Fruit fly (Drosophila melanogaster): ENCODE results near the gene CG10096.

CG10096 gene

dm6 chr3R:12356044-12356443 lies 39.7 kb downstream of the CG10096 start, which contains the start of gene MBD-R2 (continued):
- no peak for TF ChIP-seq CG17912 (GFP tag; optimal IDR thresholded peaks at IDR 0.05)
- TF ChIP-seq fd96Cb (tag; optimal IDR thresholded peaks at IDR 0.05), result no peak
- no peak for TF ChIP-seq oc (tag; optimal IDR thresholded peaks at IDR 0.05)
- no peak for TF ChIP-seq kay (GFP tag; optimal IDR thresholded peaks at IDR 0.05)
- TF ChIP-seq CG7963 (GFP tag; IDR thresholded peaks at IDR 0.05; ENCODE audit: partially characterized antibody), result no peak
- peak in 1 of 2 experiments; percentile 21 for TF ChIP-seq Pdp1 (GFP tag; optimal IDR thresholded peaks at IDR 0.05)
- no peak for TF ChIP-seq salm (tag; optimal IDR thresholded peaks at IDR 0.05)
- peak; percentile 62 for TF ChIP-seq CG12659 (GFP tag; optimal IDR thresholded peaks at IDR 0.05)
- TF ChIP-seq CG15514 (GFP tag; optimal IDR thresholded peaks at IDR 0.05), result peak; percentile 47
- TF ChIP-seq chif (GFP tag; optimal IDR thresholded peaks at IDR 0.05), result no peak
- peak; percentile 62 for TF ChIP-seq Sry-δ (GFP tag; optimal IDR thresholded peaks at IDR 0.05)
- TF ChIP-seq CG12391 (tag; optimal IDR thresholded peaks at IDR 0.05), result peak; percentile 34
- peak; percentile 67 for TF ChIP-seq Dp (GFP tag; optimal IDR thresholded peaks at IDR 0.05)
- no peak for TF ChIP-seq cad (GFP tag; optimal IDR thresholded peaks at IDR 0.05)
- peak; percentile 71 for TF ChIP-seq E2f2 (GFP tag; IDR thresholded peaks at IDR 0.05)
- TF ChIP-seq Hmx (GFP tag; optimal IDR thresholded peaks at IDR 0.05), result no peak
- TF ChIP-seq crol (GFP tag; IDR thresholded peaks at IDR 0.05), result peak; percentile 89
- TF ChIP-seq phol (tag; optimal IDR thresholded peaks at IDR 0.05), result peak; percentile 20
- peak; percentile 23 for TF ChIP-seq nmo (GFP tag; optimal IDR thresholded peaks at IDR 0.05)
- TF ChIP-seq CG1603 (tag; optimal IDR thresholded peaks at IDR 0.05), result peak; percentile 39
- no peak for TF ChIP-seq CG10959 (GFP tag; IDR thresholded peaks at IDR 0.05)
- TF ChIP-seq CG14860 (GFP tag; IDR thresholded peaks at IDR 0.05; ENCODE audit: partially characterized antibody), result 0 out of 3 replicates have a peak, but pooled peaks have one; percentile 37
- no peak for TF ChIP-seq gro (GFP tag; optimal IDR thresholded peaks at IDR 0.05)
- peak; percentile 47 for TF ChIP-seq HmgZ (tag; optimal IDR thresholded peaks at IDR 0.05)
- TF ChIP-seq CG18764 (GFP tag; optimal IDR thresholded peaks at IDR 0.05), result no peak
- peak; percentile 60 for TF ChIP-seq CG9797 (GFP tag; optimal IDR thresholded peaks at IDR 0.05)
- TF ChIP-seq unc-4 (GFP tag; IDR thresholded peaks at IDR 0.05; ENCODE audit: partially characterized antibody), result peak; percentile 80
- peak; percentile 56; the same call in 2 of the 3 replicates for TF ChIP-seq Doc3 (GFP tag; IDR thresholded peaks at IDR 0.05; ENCODE audit: partially characterized antibody)
- no peak for TF ChIP-seq Eip74EF (GFP tag; optimal IDR thresholded peaks at IDR 0.05)
- peak; percentile 35 for TF ChIP-seq Med (GFP tag)
- peak; percentile 69 for TF ChIP-seq CG16813 (GFP tag; IDR thresholded peaks at IDR 0.05; ENCODE audit: partially characterized antibody)
- no peak for TF ChIP-seq Optix (GFP tag; IDR thresholded peaks at IDR 0.05)
- TF ChIP-seq gcm (GFP tag; optimal IDR thresholded peaks at IDR 0.05), result peak; percentile 1
- peak; percentile 0 for TF ChIP-seq sug (tag; optimal IDR thresholded peaks at IDR 0.05)
- no peak for TF ChIP-seq CG4707 (GFP tag; optimal IDR thresholded peaks at IDR 0.05)
- no peak for TF ChIP-seq odd (GFP tag; optimal IDR thresholded peaks at IDR 0.05)
- no peak for TF ChIP-seq Bteb2 (GFP tag; optimal IDR thresholded peaks at IDR 0.05)
- TF ChIP-seq CG4617 (GFP tag; optimal IDR thresholded peaks at IDR 0.05; ENCODE audit: borderline replicate concordance), result peak; percentile 94
- TF ChIP-seq dimm (GFP tag; IDR thresholded peaks at IDR 0.05), result no peak
- 0 out of 2 replicates have a peak, but pooled peaks have one; percentile 16 for TF ChIP-seq Xrp1 (GFP tag; IDR thresholded peaks at IDR 0.05)
- TF ChIP-seq Dek (tag; optimal IDR thresholded peaks at IDR 0.05), result peak; percentile 30
- peak; percentile 38 for TF ChIP-seq CG2712 (tag; optimal IDR thresholded peaks at IDR 0.05)
- peak; percentile 76 for TF ChIP-seq Scr (GFP tag; IDR thresholded peaks at IDR 0.05; ENCODE audit: partially characterized antibody)
- TF ChIP-seq cas (GFP tag; IDR thresholded peaks at IDR 0.05), result no peak
- TF ChIP-seq Max (GFP tag; optimal IDR thresholded peaks at IDR 0.05), result peak; percentile 14
- peak; percentile 75 for TF ChIP-seq amos (GFP tag; IDR thresholded peaks at IDR 0.05; ENCODE audit: partially characterized antibody)
- TF ChIP-seq gem (tag; optimal IDR thresholded peaks at IDR 0.05), result peak; percentile 22
